Worm (Caenorhabditis elegans) whole organism, L4 larva: ENCODE data around the gene acdh-12.
A peak's percentile ranks its signal among the peaks of the same experiment; 100 is the strongest.

ENCODE experiments used
- F10B5.3 ChIP-seq: sonication (generic microtip); optimal IDR thresholded peaks from 2 replicates; lab custom pipeline; 2016; ENCODE audit warnings: mild to moderate bottlenecking, missing genetic modification characterization, missing compliant biosample characterization
- F26F4.8 ChIP-seq: fragments of 200-800 bp; sonication (Bioruptor generic); conservative IDR thresholded peaks from 2 replicates; pipeline ENCODE4 v1.3.6; 2022; ENCODE audit warnings: missing genetic modification characterization, missing compliant biosample characterization
- F44E2.7 ChIP-seq: fragments of 200-800 bp; sonication (Bioruptor generic); IDR thresholded peaks from 2 replicates; pipeline ENCODE4 v2.1.2; 2022; ENCODE audit warnings: missing genetic modification characterization, missing compliant biosample characterization
- T26A8.4 ChIP-seq: fragments of 200-800 bp; sonication (Bioruptor generic); IDR thresholded peaks from 2 replicates; pipeline ENCODE4 v1.3.6; 2022; ENCODE audit warnings: missing genetic modification characterization, missing compliant biosample characterization
- Y105C5A.15 ChIP-seq: fragments of 200-800 bp; sonication (Bioruptor generic); IDR thresholded peaks from 2 replicates; pipeline ENCODE4 v1.3.6; 2022; ENCODE audit warnings: missing genetic modification characterization, missing compliant biosample characterization
- ZK546.5 ChIP-seq, 2 experiments: sonication (generic microtip); optimal IDR thresholded peaks; 2 replicates each; lab custom pipeline; 2017; ENCODE audit warnings: missing biosample characterization in 2 of 2, missing genetic modification characterization in 2 of 2
- arid-1 ChIP-seq: fragments of 200-800 bp; sonication (Bioruptor generic); conservative IDR thresholded peaks from 2 replicates; pipeline ENCODE4 v1.3.6; 2022; ENCODE audit warnings: missing genetic modification reagents, missing genetic modification characterization, missing compliant biosample characterization
- ctbp-1 ChIP-seq: fragments of 200-800 bp; sonication (Bioruptor generic); IDR thresholded peaks from 2 replicates; pipeline ENCODE4 v1.3.6; 2022; ENCODE audit warnings: missing genetic modification reagents, missing genetic modification characterization, missing compliant biosample characterization
- daf-16 ChIP-seq, 3 experiments: sonication (generic microtip); optimal IDR thresholded peaks; 2 replicates each; lab custom pipeline; 2016 to 2017; ENCODE audit warnings: missing genetic modification characterization in 3 of 3, missing genetic modification reagents in 3 of 3, mild to moderate bottlenecking in 2 of 3, missing compliant biosample characterization in 2 of 3, missing biosample characterization in 1 of 3, moderate library complexity in 1 of 3
- dmd-6 ChIP-seq: fragments of 200-800 bp; sonication (Bioruptor generic); IDR thresholded peaks from 2 replicates; pipeline ENCODE4 v1.3.6; 2022; ENCODE audit warnings: missing genetic modification reagents, missing genetic modification characterization, missing compliant biosample characterization
- dve-1 ChIP-seq: sonication (generic microtip); optimal IDR thresholded peaks from 2 replicates; lab custom pipeline; 2017; ENCODE audit warnings: antibody characterized with exemption, mild to moderate bottlenecking, missing genetic modification characterization, missing compliant biosample characterization; ENCODE audit not compliant: insufficient read depth
- egl-27 ChIP-seq: sonication (generic microtip); optimal IDR thresholded peaks from 3 replicates; lab custom pipeline; 2017; ENCODE audit warnings: missing biosample characterization, missing genetic modification reagents, missing genetic modification characterization
- gei-8 ChIP-seq: fragments of 200-800 bp; sonication (Bioruptor generic); optimal IDR thresholded peaks from 2 replicates; lab custom pipeline; 2018; ENCODE audit warnings: mild to moderate bottlenecking, missing genetic modification characterization, missing compliant biosample characterization
- hlh-11 ChIP-seq: fragments of 200-800 bp; sonication (Bioruptor generic); optimal IDR thresholded peaks from 2 replicates; lab custom pipeline; 2018; ENCODE audit warnings: mild to moderate bottlenecking, missing genetic modification characterization, missing compliant biosample characterization
- hmg-1.1 ChIP-seq: fragments of 200-800 bp; sonication (Bioruptor generic); IDR thresholded peaks from 2 replicates; pipeline ENCODE4 v1.3.6; 2022; ENCODE audit warnings: missing genetic modification reagents, missing genetic modification characterization, missing compliant biosample characterization
- lim-7 ChIP-seq: fragments of 200-800 bp; sonication (Bioruptor generic); IDR thresholded peaks from 2 replicates; pipeline ENCODE4 v1.3.6; 2022; ENCODE audit warnings: missing genetic modification characterization, missing compliant biosample characterization
- lsy-2 ChIP-seq, 2 experiments: fragments of 150-350 bp in 1 of 2; sonication (generic microtip) in 1 of 2; optimal IDR thresholded peaks; 2 replicates each; lab custom pipeline; 2014 to 2017; ENCODE audit warnings: missing biosample characterization in 2 of 2, missing genetic modification characterization in 2 of 2
- mdl-1 ChIP-seq, 2 experiments: fragments of 150-350 bp in 1 of 2; sonication (generic microtip) in 1 of 2; optimal IDR thresholded peaks; 2 replicates each; lab custom pipeline; 2014 to 2017; ENCODE audit warnings: missing biosample characterization in 2 of 2, missing genetic modification characterization in 2 of 2
- mes-2 ChIP-seq: sonication (generic microtip); optimal IDR thresholded peaks from 2 replicates; lab custom pipeline; 2016; ENCODE audit warnings: missing genotype, mild to moderate bottlenecking, missing genetic modification characterization, missing compliant biosample characterization; ENCODE audit not compliant: poor library complexity, severe bottlenecking
- mxl-2 ChIP-seq: fragments of 200-800 bp; sonication (Bioruptor generic); conservative IDR thresholded peaks from 2 replicates; pipeline ENCODE4 v1.3.6; 2022; ENCODE audit warnings: missing genetic modification reagents, missing genetic modification characterization, missing compliant biosample characterization
- nhr-10 ChIP-seq: fragments of 150-350 bp; optimal IDR thresholded peaks from 2 replicates; lab custom pipeline; 2014; ENCODE audit warnings: missing biosample characterization, missing genetic modification characterization
- nhr-111 ChIP-seq: fragments of 200-800 bp; sonication (Bioruptor generic); optimal IDR thresholded peaks from 2 replicates; lab custom pipeline; 2018; ENCODE audit warnings: mild to moderate bottlenecking, missing genetic modification characterization, missing compliant biosample characterization
- nhr-28 ChIP-seq: fragments of 150-350 bp; optimal IDR thresholded peaks from 2 replicates; lab custom pipeline; 2014; ENCODE audit warnings: missing biosample characterization, missing genetic modification characterization
- nhr-48 ChIP-seq: sonication (generic microtip); optimal IDR thresholded peaks from 2 replicates; lab custom pipeline; 2016; ENCODE audit warnings: mild to moderate bottlenecking, missing genetic modification characterization, missing compliant biosample characterization
- nhr-77 ChIP-seq: fragments of 150-350 bp; optimal IDR thresholded peaks from 2 replicates; lab custom pipeline; 2014; ENCODE audit warnings: missing biosample characterization, missing genetic modification characterization
- pqm-1 ChIP-seq: sonication (generic microtip); optimal IDR thresholded peaks from 2 replicates; lab custom pipeline; 2017; ENCODE audit warnings: missing biosample characterization, missing genetic modification characterization
- rbr-2 ChIP-seq: sonication (generic microtip); optimal IDR thresholded peaks from 2 replicates; lab custom pipeline; 2016; ENCODE audit warnings: missing genotype, missing genetic modification characterization, missing compliant biosample characterization
- saeg-2 ChIP-seq: fragments of 200-800 bp; sonication (Bioruptor generic); IDR thresholded peaks from 2 replicates; pipeline ENCODE4 v1.3.6; 2022; ENCODE audit warnings: missing genetic modification reagents, missing genetic modification characterization, missing compliant biosample characterization
- sdz-12 ChIP-seq: fragments of 200-800 bp; sonication (Bioruptor generic); optimal IDR thresholded peaks from 2 replicates; lab custom pipeline; 2018; ENCODE audit warnings: mild to moderate bottlenecking, missing genetic modification characterization, missing compliant biosample characterization
- skn-1 ChIP-seq: fragments of 150-350 bp; optimal IDR thresholded peaks from 2 replicates; lab custom pipeline; 2014; ENCODE audit warnings: missing biosample characterization, missing genetic modification characterization
- spr-1 ChIP-seq: sonication (generic microtip); optimal IDR thresholded peaks from 2 replicates; lab custom pipeline; 2016; ENCODE audit warnings: mild to moderate bottlenecking, missing genetic modification characterization, missing compliant biosample characterization
- spr-3 ChIP-seq: fragments of 200-800 bp; sonication (Bioruptor generic); optimal IDR thresholded peaks from 2 replicates; lab custom pipeline; 2018; ENCODE audit warnings: mild to moderate bottlenecking, missing genetic modification characterization, missing compliant biosample characterization
- tag-97 ChIP-seq: fragments of 200-800 bp; sonication (Bioruptor generic); IDR thresholded peaks from 2 replicates; pipeline ENCODE4 v1.3.6; 2022; ENCODE audit warnings: missing genetic modification characterization, missing compliant biosample characterization
- tra-1 ChIP-seq: fragments of 200-800 bp; sonication (Bioruptor generic); IDR thresholded peaks from 2 replicates; pipeline ENCODE4 v1.3.6; 2022; ENCODE audit warnings: missing genetic modification reagents, missing genetic modification characterization, missing compliant biosample characterization
- vab-7 ChIP-seq: fragments of 200-800 bp; sonication (Bioruptor generic); IDR thresholded peaks from 2 replicates; pipeline ENCODE4 v1.3.6; 2022; ENCODE audit warnings: missing genetic modification reagents, missing genetic modification characterization, missing compliant biosample characterization
- zag-1 ChIP-seq: fragments of 150-350 bp; optimal IDR thresholded peaks from 2 replicates; lab custom pipeline; 2014; ENCODE audit warnings: missing biosample characterization, missing genetic modification characterization
- zip-11 ChIP-seq: fragments of 200-800 bp; sonication (Bioruptor generic); IDR thresholded peaks from 2 replicates; pipeline ENCODE4 v1.3.6; 2022; ENCODE audit warnings: missing genetic modification characterization, missing compliant biosample characterization
- zip-2 ChIP-seq: fragments of 150-350 bp; optimal IDR thresholded peaks from 2 replicates; lab custom pipeline; 2014; ENCODE audit warnings: missing biosample characterization, missing genetic modification characterization
- ztf-7 ChIP-seq: fragments of 150-350 bp; optimal IDR thresholded peaks from 2 replicates; lab custom pipeline; 2014; ENCODE audit warnings: missing biosample characterization, missing genetic modification characterization

The acdh-12 gene

DNA sequence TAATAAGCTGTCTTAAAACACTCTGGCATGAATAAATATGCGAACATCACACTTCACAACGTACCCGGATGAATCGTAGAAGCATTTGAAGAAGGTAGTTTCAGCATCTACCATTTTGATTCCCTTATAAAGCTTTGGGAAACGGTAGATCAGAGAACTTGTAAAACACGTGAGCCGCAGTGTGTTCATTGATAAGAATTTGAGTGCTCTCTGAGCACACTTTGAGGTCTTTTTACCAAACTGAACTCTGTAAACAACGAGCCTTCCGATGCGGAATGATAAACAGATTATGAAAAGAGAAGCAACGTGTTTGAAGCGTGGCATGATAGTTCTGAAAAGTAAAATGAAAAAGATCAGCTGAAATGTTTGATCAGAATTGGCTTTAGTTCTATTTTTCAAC, 42.8 kb upstream of the acdh-12 start, which contains the start of gene aqp-1 (continued):
- TF ChIP-seq vab-7 (GFP tag; lab: Robert Waterston, UW): no peak
- no peak for TF ChIP-seq saeg-2 (GFP tag; lab: Robert Waterston, UW)
- TF ChIP-seq mdl-1 (tag; optimal IDR thresholded peaks at IDR 0.05; lab: Kevin White, UChicago): peak in 1 of 2 experiments; percentile 34
- no peak for TF ChIP-seq egl-27 (tag; lab: Kevin White, UChicago)
- no peak for TF ChIP-seq rbr-2
- TF ChIP-seq tra-1 (GFP tag; lab: Robert Waterston, UW): peak; percentile 52; the same call in 1 of the 2 replicates
- TF ChIP-seq nhr-111: no peak
- no peak for TF ChIP-seq F26F4.8
- TF ChIP-seq spr-3 (GFP tag; lab: Kevin White, UChicago): no peak
- TF ChIP-seq sdz-12 (GFP tag; lab: Kevin White, UChicago): no peak
- TF ChIP-seq ztf-7 (tag; lab: Kevin White, UChicago): no peak
- TF ChIP-seq zip-2 (tag; lab: Kevin White, UChicago): no peak
- TF ChIP-seq T26A8.4 (GFP tag; lab: Robert Waterston, UW): no peak
- peak; percentile 91 for TF ChIP-seq dmd-6 (GFP tag; lab: Robert Waterston, UW)
- TF ChIP-seq lim-7 (GFP tag; lab: Robert Waterston, UW): no peak
- peak; percentile 57 for TF ChIP-seq nhr-28
- TF ChIP-seq ZK546.5 (tag; optimal IDR thresholded peaks at IDR 0.05; lab: Kevin White, UChicago): no peak
- no peak for TF ChIP-seq arid-1 (GFP tag; lab: Robert Waterston, UW)
- peak; percentile 80 for TF ChIP-seq nhr-48
- TF ChIP-seq pqm-1: peak; percentile 47
- TF ChIP-seq F10B5.3 (tag; lab: Kevin White, UChicago): no peak
- no peak for TF ChIP-seq hmg-1.1
- TF ChIP-seq zip-11 (GFP tag; lab: Robert Waterston, UW): no peak
- TF ChIP-seq gei-8: no peak
- peak; percentile 45 for TF ChIP-seq nhr-77
- no peak for TF ChIP-seq mxl-2
- peak; percentile 74 for TF ChIP-seq dve-1 (tag; lab: Kevin White, UChicago)
- no peak for TF ChIP-seq tag-97 (GFP tag; lab: Robert Waterston, UW)
- TF ChIP-seq spr-1 (tag; lab: Kevin White, UChicago): no peak
- TF ChIP-seq zag-1 (tag; lab: Kevin White, UChicago): no peak
- peak; percentile 19 for TF ChIP-seq lsy-2 (tag; optimal IDR thresholded peaks at IDR 0.05; lab: Kevin White, UChicago)

DNA sequence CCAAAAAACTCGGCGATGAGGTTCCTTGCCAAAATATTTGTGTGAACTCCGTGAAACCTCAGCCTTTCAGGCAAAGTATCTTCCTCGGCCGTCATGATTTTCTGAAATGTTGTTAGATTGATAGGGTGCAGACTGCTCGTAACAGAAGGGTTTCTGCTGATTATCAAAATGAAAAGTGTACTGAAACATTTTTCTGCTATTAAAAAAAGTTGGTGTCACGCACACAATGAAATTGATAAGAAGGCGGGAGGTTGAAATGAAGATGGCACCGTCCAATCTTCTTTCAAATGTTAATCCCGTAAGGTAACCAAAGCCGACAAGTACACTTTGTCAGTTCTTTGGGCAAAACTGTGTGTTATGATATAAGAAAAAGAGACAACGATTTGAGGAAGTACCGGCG, 41.5 kb upstream of the acdh-12 start:
- TF ChIP-seq skn-1 (tag; lab: Kevin White, UChicago) (no peak), lim-7 (GFP tag; lab: Robert Waterston, UW) (no peak), daf-16 (GFP tag; optimal IDR thresholded peaks at IDR 0.05; lab: Kevin White, UChicago) (no peak), daf-16 (tag; optimal IDR thresholded peaks at IDR 0.05; lab: Kevin White, UChicago) (peak; percentile 39), lsy-2 (tag; optimal IDR thresholded peaks at IDR 0.05; lab: Kevin White, UChicago) (no peak), F44E2.7 (GFP tag; lab: Robert Waterston, UW) (no peak), hlh-11 (tag; lab: Kevin White, UChicago) (peak; percentile 53), dmd-6 (GFP tag; lab: Robert Waterston, UW) (peak; percentile 78), tra-1 (GFP tag; lab: Robert Waterston, UW) (0 out of 2 replicates have a peak, but pooled peaks have one; percentile 39), mes-2 (tag; lab: Kevin White, UChicago) (peak; percentile 26), F26F4.8 (no peak), nhr-28 (peak; percentile 28), nhr-10 (tag; lab: Kevin White, UChicago) (no peak), Y105C5A.15 (GFP tag; lab: Robert Waterston, UW) (no peak), ctbp-1 (GFP tag; lab: Robert Waterston, UW) (no peak), pqm-1 (peak; percentile 1), dve-1 (tag; lab: Kevin White, UChicago) (peak; percentile 2)
